Worm (Caenorhabditis elegans) whole organism, early embryonic: ENCODE results near the gene ZK328.6.

ENCODE experiments used
- B0310.2 ChIP-seq: sonication (generic microtip); optimal IDR thresholded peaks from 2 replicates; lab custom pipeline; 2016; ENCODE audit warnings: mild to moderate bottlenecking, missing genetic modification characterization, missing compliant biosample characterization
- F13C5.2 ChIP-seq: sonication (generic microtip); optimal IDR thresholded peaks from 2 replicates; lab custom pipeline; 2017; ENCODE audit warnings: mild to moderate bottlenecking, missing genetic modification characterization, inconsistent platforms, missing compliant biosample characterization
- aly-1 ChIP-seq: sonication (generic microtip); optimal IDR thresholded peaks from 2 replicates; lab custom pipeline; 2016; ENCODE audit warnings: missing genetic modification characterization, missing compliant biosample characterization
- ama-1 ChIP-seq: fragments of 150-350 bp; optimal IDR thresholded peaks from 2 replicates; lab custom pipeline; 2014
- ceh-13 ChIP-seq: fragments of 200-800 bp; sonication (Bioruptor generic); optimal IDR thresholded peaks from 2 replicates; lab custom pipeline; 2018; ENCODE audit warnings: mild to moderate bottlenecking, missing genetic modification characterization, missing compliant biosample characterization
- ceh-36 ChIP-seq: sonication (generic microtip); optimal IDR thresholded peaks from 2 replicates; lab custom pipeline; 2016; ENCODE audit warnings: missing genetic modification characterization, inconsistent platforms, missing compliant biosample characterization
- flt-1 ChIP-seq: fragments of 200-800 bp; sonication (Bioruptor generic); IDR thresholded peaks from 2 replicates; pipeline ENCODE4 v1.3.6; 2022; ENCODE audit warnings: missing genetic modification characterization, missing compliant biosample characterization
- hmg-4 ChIP-seq: fragments of 200-800 bp; sonication (Bioruptor generic); optimal IDR thresholded peaks from 2 replicates; lab custom pipeline; 2018; ENCODE audit warnings: mild to moderate bottlenecking, missing genetic modification characterization, missing compliant biosample characterization
- hnd-1 ChIP-seq: sonication (generic microtip); optimal IDR thresholded peaks from 2 replicates; lab custom pipeline; 2016; ENCODE audit warnings: missing genetic modification characterization, missing compliant biosample characterization
- tbx-37 ChIP-seq: fragments of 200-800 bp; sonication (Bioruptor generic); conservative IDR thresholded peaks from 2 replicates; pipeline ENCODE4 v1.3.6; 2022; ENCODE audit warnings: missing genetic modification reagents, missing genetic modification characterization, missing compliant biosample characterization

DNA sequence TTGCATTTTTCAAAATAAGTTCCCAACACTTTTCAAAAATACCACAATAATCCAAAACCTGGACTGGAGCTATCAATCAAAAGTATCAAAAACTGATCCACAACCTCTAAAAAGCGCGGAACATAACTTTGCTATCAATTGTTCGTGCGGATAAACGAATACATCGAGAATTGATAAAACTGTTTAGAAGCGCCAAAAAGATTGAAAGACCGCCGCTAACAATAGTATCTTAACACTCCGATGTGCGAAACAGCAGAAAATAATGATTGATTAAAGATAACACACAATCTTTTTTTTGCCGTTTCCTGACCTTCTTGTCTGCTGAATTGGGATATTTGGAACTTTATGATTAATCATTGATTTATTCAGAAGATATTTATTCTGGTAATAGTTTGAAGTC, 2.0 kb downstream of the ZK328.6 start, which contains the start of gene tbx-7:
- TF ChIP-seq ama-1 (lab: Kevin White, UChicago) = no peak
- no peak for TF ChIP-seq flt-1 (GFP tag; lab: Robert Waterston, UW)
- no peak for TF ChIP-seq hmg-4 (GFP tag; lab: Kevin White, UChicago)
- TF ChIP-seq ceh-13 (GFP tag; lab: Kevin White, UChicago) = no peak
- no peak for TF ChIP-seq ceh-36 (tag; lab: Kevin White, UChicago)
- TF ChIP-seq hnd-1 (tag; lab: Kevin White, UChicago) = no peak
- no peak for TF ChIP-seq aly-1 (tag; lab: Kevin White, UChicago)
- TF ChIP-seq B0310.2 (tag; lab: Kevin White, UChicago) = no peak
- no peak for TF ChIP-seq F13C5.2 (tag; lab: Kevin White, UChicago)
- TF ChIP-seq tbx-37 (GFP tag; lab: Robert Waterston, UW) = no peak
